Fruit fly (Drosophila melanogaster): ENCODE results near the gene rdgB.

The rdgB gene

DNA sequence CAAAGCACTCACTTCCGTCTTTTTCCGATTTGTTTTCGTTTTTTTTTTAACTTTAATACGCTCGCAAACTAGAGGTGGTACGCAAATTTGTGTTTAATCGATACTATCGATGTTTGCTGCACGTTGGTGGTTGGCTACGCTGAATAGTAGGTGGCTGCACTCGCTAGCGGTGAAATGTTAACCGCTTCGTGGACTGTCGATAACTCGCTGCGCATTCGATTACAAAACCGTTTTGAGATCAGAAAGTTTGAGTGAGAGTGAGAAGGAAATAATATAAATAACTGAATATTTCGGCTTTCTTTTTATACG lies 26.4 kb upstream of the rdgB start, which contains the start of gene g (continued):
- TF ChIP-seq CG12744 (GFP tag; optimal IDR thresholded peaks at IDR 0.05) (no peak), pnt (GFP tag; optimal IDR thresholded peaks at IDR 0.05) (no peak), CG12769 (tag; optimal IDR thresholded peaks at IDR 0.05) (no peak), MESR4 (GFP tag; optimal IDR thresholded peaks at IDR 0.05) (no peak), Sox100B (GFP tag; optimal IDR thresholded peaks at IDR 0.05) (no peak), nerfin-2 (GFP tag; IDR thresholded peaks at IDR 0.05; ENCODE audit: partially characterized antibody) (peak; percentile 83), Dip3 (GFP tag; optimal IDR thresholded peaks at IDR 0.05) (no peak), CG17912 (GFP tag; optimal IDR thresholded peaks at IDR 0.05) (no peak), CG1603 (tag; optimal IDR thresholded peaks at IDR 0.05) (peak; percentile 65), slou (GFP tag; optimal IDR thresholded peaks at IDR 0.05) (no peak), zfh2 (GFP tag; optimal IDR thresholded peaks at IDR 0.05) (no peak), ERR (GFP tag; optimal IDR thresholded peaks at IDR 0.05) (peak; percentile 8), amos (GFP tag; IDR thresholded peaks at IDR 0.05; ENCODE audit: partially characterized antibody) (peak; percentile 94), CG17361 (GFP tag; IDR thresholded peaks at IDR 0.05) (no peak), E2f2 (GFP tag; IDR thresholded peaks at IDR 0.05) (peak; percentile 70), Lhr (GFP tag; optimal IDR thresholded peaks at IDR 0.05) (peak; percentile 40), Opbp (GFP tag; IDR thresholded peaks at IDR 0.05; ENCODE audit: partially characterized antibody) (peak; percentile 92), luna (GFP tag; optimal IDR thresholded peaks at IDR 0.05) (no peak), CG17186 (GFP tag; optimal IDR thresholded peaks at IDR 0.05) (peak; percentile 38), CG34224 (GFP tag; IDR thresholded peaks at IDR 0.05; ENCODE audit: partially characterized antibody) (peak; percentile 78), sna (GFP tag; IDR thresholded peaks at IDR 0.05; ENCODE audit: partially characterized antibody) (peak; percentile 63), inv (GFP tag; IDR thresholded peaks at IDR 0.05; ENCODE audit: partially characterized antibody) (peak; percentile 88), CG14710 (tag; optimal IDR thresholded peaks at IDR 0.05) (peak; percentile 42), bbx (GFP tag; IDR thresholded peaks at IDR 0.05; ENCODE audit: partially characterized antibody) (peak; percentile 88), Kr (GFP tag; optimal IDR thresholded peaks at IDR 0.05) (no peak), CG17568 (GFP tag; optimal IDR thresholded peaks at IDR 0.05) (no peak), zen2 (GFP tag; IDR thresholded peaks at IDR 0.05; ENCODE audit: partially characterized antibody) (peak; percentile 52; the same call in 1 of the 3 replicates), CG7839 (tag; optimal IDR thresholded peaks at IDR 0.05) (no peak), Camta (GFP tag; optimal IDR thresholded peaks at IDR 0.05) (no peak), unc-4 (GFP tag; IDR thresholded peaks at IDR 0.05; ENCODE audit: partially characterized antibody) (peak; percentile 84), CG3995 (GFP tag; optimal IDR thresholded peaks at IDR 0.05) (peak; percentile 1), CG4282 (GFP tag; optimal IDR thresholded peaks at IDR 0.05) (no peak), HmgZ (tag; optimal IDR thresholded peaks at IDR 0.05) (peak; percentile 53), hb (GFP tag; IDR thresholded peaks at IDR 0.05; ENCODE audit: partially characterized antibody) (peak; percentile 87), CG34376 (GFP tag; optimal IDR thresholded peaks at IDR 0.05) (no peak), Sin3A (optimal IDR thresholded peaks at IDR 0.05) (peak; percentile 69), CHES-1-like (GFP tag; optimal IDR thresholded peaks at IDR 0.05) (peak; percentile 46), CG6791 (GFP tag; IDR thresholded peaks at IDR 0.05; ENCODE audit: partially characterized antibody) (peak; percentile 95), CG30431 (GFP tag; optimal IDR thresholded peaks at IDR 0.05) (no peak), disco-r (GFP tag; optimal IDR thresholded peaks at IDR 0.05) (no peak), hbn (GFP tag; IDR thresholded peaks at IDR 0.05; ENCODE audit: partially characterized antibody) (peak; percentile 81), Max (GFP tag; optimal IDR thresholded peaks at IDR 0.05) (no peak), sens (GFP tag) (peak; percentile 50), ro (GFP tag; IDR thresholded peaks at IDR 0.05) (no peak), Eip74EF (GFP tag; optimal IDR thresholded peaks at IDR 0.05) (no peak), Med (GFP tag) (peak; percentile 90), tna (GFP tag; IDR thresholded peaks at IDR 0.05; ENCODE audit: partially characterized antibody) (peak; percentile 80), dpn (GFP tag; optimal IDR thresholded peaks at IDR 0.05) (peak in 1 of 2 experiments; percentile 28), CG9932 (GFP tag; IDR thresholded peaks at IDR 0.05) (peak; percentile 42; the same call in 1 of the 2 replicates), Mes4 (GFP tag; optimal IDR thresholded peaks at IDR 0.05) (no peak)
